Worm (Caenorhabditis elegans) whole organism, dauer: Measurements from ENCODE around the gene sms-3.

Experiments
- unc-62 ChIP-seq: sonication (generic microtip); optimal IDR thresholded peaks from 2 replicates; lab custom pipeline; 2017; ENCODE audit warnings: missing biosample characterization, missing genetic modification reagents, missing genetic modification characterization

Gene sms-3

ce11 chrIII:1607659-1608058 is 6.7 kb upstream of the sms-3 start:
- TF ChIP-seq unc-62 (GFP tag; lab: Kevin White, UChicago) = no peak

ce11 chrIII:1604514-1604976 is 3.6 kb upstream of the sms-3 start, which contains the start of gene Y22D7AL.6:
Gene Y22D7AL.6, plus strand, starts transcription at chrIII:1604926.
- no peak for TF ChIP-seq unc-62 (GFP tag; lab: Kevin White, UChicago)

ce11 chrIII:1603776-1604175 is 2.8 kb upstream of the sms-3 start:
- no peak for TF ChIP-seq unc-62 (GFP tag; lab: Kevin White, UChicago)

ce11 chrIII:1602682-1603081 is 1.7 kb upstream of the sms-3 start:
- TF ChIP-seq unc-62 (GFP tag; lab: Kevin White, UChicago) = no peak

- TF ChIP-seq unc-62 (GFP tag; lab: Kevin White, UChicago) = no peak
These were observed 673 bp upstream of the sms-3 start for ce11 chrIII:1601464-1602169.

ce11 chrIII:1598927-1599326 is 2.0 kb downstream of the sms-3 start:
- TF ChIP-seq unc-62 (GFP tag; lab: Kevin White, UChicago) = no peak

- TF ChIP-seq unc-62 (GFP tag; lab: Kevin White, UChicago) = no peak
These were observed 9.3 kb downstream of the sms-3 start for ce11 chrIII:1591681-1592080.

ce11 chrIII:1584216-1584715 is 16.7 kb downstream of the sms-3 start:
- TF ChIP-seq unc-62 (GFP tag; lab: Kevin White, UChicago) = no peak

ce11 chrIII:1583529-1583928 is 17.4 kb downstream of the sms-3 start:
- no peak for TF ChIP-seq unc-62 (GFP tag; lab: Kevin White, UChicago)

- no peak for TF ChIP-seq unc-62 (GFP tag; lab: Kevin White, UChicago)
These were observed 20.8 kb downstream of the sms-3 start for ce11 chrIII:1580142-1580541.

ce11 chrIII:1579001-1579400 is 21.9 kb downstream of the sms-3 start:
- no peak for TF ChIP-seq unc-62 (GFP tag; lab: Kevin White, UChicago)

- TF ChIP-seq unc-62 (GFP tag; lab: Kevin White, UChicago) = no peak
These were observed 22.4 kb downstream of the sms-3 start for ce11 chrIII:1578566-1578965.

ce11 chrIII:1576451-1576850 is 24.5 kb downstream of the sms-3 start, which contains the start of gene Y22D7AL.7:
Gene Y22D7AL.7, plus strand, starts transcription at chrIII:1576751.
- no peak for TF ChIP-seq unc-62 (GFP tag; lab: Kevin White, UChicago)

ce11 chrIII:1575651-1576050 is 25.3 kb downstream of the sms-3 start:
- TF ChIP-seq unc-62 (GFP tag; lab: Kevin White, UChicago) = no peak

- no peak for TF ChIP-seq unc-62 (GFP tag; lab: Kevin White, UChicago)
These were observed 30.9 kb downstream of the sms-3 start, which contains the start of gene rep-1 for ce11 chrIII:1570006-1570405. Gene rep-1, plus strand, starts transcription at chrIII:1570306.

ce11 chrIII:1558441-1559159 is 42.3 kb downstream of the sms-3 start, which contains the start of the genes eelo-1 and Y67D2.2:
Gene eelo-1, minus strand, starts transcription at chrIII:1558529.
Gene Y67D2.2, plus strand, starts transcription at chrIII:1558800.
- TF ChIP-seq unc-62 (GFP tag; lab: Kevin White, UChicago) = no peak
